Worm (Caenorhabditis elegans): ENCODE measurements around the gene C36E6.2.

C36E6.2 gene

ce11 chrX:17451410-17451809, at the start of gene C36E6.2:
TSS of gene C36E6.2 (plus strand) at chrX:17451670.
- TF ChIP-seq nfya-1 (tag; optimal IDR thresholded peaks at IDR 0.05; ENCODE audit: insufficient read depth) (peak; percentile 77), eor-1 (tag; optimal IDR thresholded peaks at IDR 0.05) (no peak), hmg-11 (tag; optimal IDR thresholded peaks at IDR 0.05) (peak; percentile 91), mdl-1 (tag; optimal IDR thresholded peaks at IDR 0.05) (peak; percentile 98), mml-1 (tag; optimal IDR thresholded peaks at IDR 0.05) (no peak), skn-1 (tag; optimal IDR thresholded peaks at IDR 0.05) (peak; percentile 62), elt-1 (tag; optimal IDR thresholded peaks at IDR 0.05) (no peak), pha-4 (tag; optimal IDR thresholded peaks at IDR 0.05) (peak; percentile 80), nhr-23 (tag; optimal IDR thresholded peaks at IDR 0.05) (peak; percentile 74), nhr-25 (tag; optimal IDR thresholded peaks at IDR 0.05) (peak; percentile 81), unc-39 (tag; optimal IDR thresholded peaks at IDR 0.05) (no peak), elt-3 (tag; optimal IDR thresholded peaks at IDR 0.05) (no peak), ceh-28 (tag; optimal IDR thresholded peaks at IDR 0.05) (peak; percentile 34), lin-39 (tag; optimal IDR thresholded peaks at IDR 0.05) (peak; percentile 69), zag-1 (tag; optimal IDR thresholded peaks at IDR 0.05) (no peak), elt-2 (tag; optimal IDR thresholded peaks at IDR 0.05) (peak; percentile 44), lsy-12 (tag; optimal IDR thresholded peaks at IDR 0.05) (peak; percentile 42), lin-15B (tag; optimal IDR thresholded peaks at IDR 0.05) (peak; percentile 27), snpc-4 (tag; optimal IDR thresholded peaks at IDR 0.05) (peak; percentile 65), jun-1 (tag; optimal IDR thresholded peaks at IDR 0.05) (peak; percentile 25), unc-62 (GFP tag; optimal IDR thresholded peaks at IDR 0.05) (no peak), ceh-16 (tag; optimal IDR thresholded peaks at IDR 0.05) (no peak), nhr-43 (tag; optimal IDR thresholded peaks at IDR 0.05; ENCODE audit: poor library complexity, severe bottlenecking) (peak; percentile 31), ama-1 (optimal IDR thresholded peaks at IDR 0.05) (no peak), egl-5 (tag; optimal IDR thresholded peaks at IDR 0.05) (peak; percentile 89)

ce11 chrX:17403058-17403457, 48.4 kb upstream of the C36E6.2 start:
- TF ChIP-seq lsy-12 (tag; optimal IDR thresholded peaks at IDR 0.05) (no peak), ztf-4 (tag; optimal IDR thresholded peaks at IDR 0.05) (no peak), daf-12 (tag; optimal IDR thresholded peaks at IDR 0.05) (no peak), fos-1 (tag; optimal IDR thresholded peaks at IDR 0.05) (no peak), nhr-23 (tag; optimal IDR thresholded peaks at IDR 0.05) (no peak), elt-2 (tag; optimal IDR thresholded peaks at IDR 0.05) (no peak), nhr-11 (tag; optimal IDR thresholded peaks at IDR 0.05) (no peak), sea-2 (GFP tag; optimal IDR thresholded peaks at IDR 0.05) (no peak), unc-62 (GFP tag; optimal IDR thresholded peaks at IDR 0.05) (no peak), mml-1 (tag; optimal IDR thresholded peaks at IDR 0.05) (no peak), egl-5 (tag; optimal IDR thresholded peaks at IDR 0.05) (no peak), nhr-43 (tag; optimal IDR thresholded peaks at IDR 0.05; ENCODE audit: poor library complexity, severe bottlenecking) (no peak), fkh-2 (tag; optimal IDR thresholded peaks at IDR 0.05) (no peak), ztf-11 (tag; optimal IDR thresholded peaks at IDR 0.05) (no peak), nfya-1 (tag; optimal IDR thresholded peaks at IDR 0.05; ENCODE audit: insufficient read depth) (no peak), tbx-2 (tag; optimal IDR thresholded peaks at IDR 0.05) (no peak), pqm-1 (tag; optimal IDR thresholded peaks at IDR 0.05) (no peak), unc-39 (tag; optimal IDR thresholded peaks at IDR 0.05) (no peak), snpc-4 (tag; optimal IDR thresholded peaks at IDR 0.05) (no peak)

- no peak for TF ChIP-seq lin-15B (tag; optimal IDR thresholded peaks at IDR 0.05)
- no peak for TF ChIP-seq nhr-237 (tag; optimal IDR thresholded peaks at IDR 0.05)
- no peak for TF ChIP-seq ceh-28 (tag; optimal IDR thresholded peaks at IDR 0.05)
- no peak for TF ChIP-seq nhr-43 (tag; optimal IDR thresholded peaks at IDR 0.05; ENCODE audit: poor library complexity, severe bottlenecking)
- TF ChIP-seq R02D3.7 (tag; optimal IDR thresholded peaks at IDR 0.05) = peak; percentile 83
- TF ChIP-seq pha-4 (tag; optimal IDR thresholded peaks at IDR 0.05) = peak; percentile 57
- TF ChIP-seq eor-1 (tag; optimal IDR thresholded peaks at IDR 0.05) = no peak
Observed at ce11 chrX:17408855-17409254, 42.6 kb upstream of the C36E6.2 start.

ce11 chrX:17412642-17413041, 38.8 kb upstream of the C36E6.2 start:
- TF ChIP-seq ceh-28 (tag; optimal IDR thresholded peaks at IDR 0.05) (no peak), R02D3.7 (tag; optimal IDR thresholded peaks at IDR 0.05) (no peak), zag-1 (tag; optimal IDR thresholded peaks at IDR 0.05) (no peak), elt-1 (tag; optimal IDR thresholded peaks at IDR 0.05) (no peak), nhr-67 (tag; optimal IDR thresholded peaks at IDR 0.05) (no peak)

All from whole organism, L3 larva.